Worm (Caenorhabditis elegans) whole organism, mixed stage, embryonic: Measurements from ENCODE around the gene R02F2.1.
A peak's percentile ranks its signal among the peaks of the same experiment; 100 is the strongest.

Experiments used
- M03D4.4 ChIP-seq: sonication (generic microtip); optimal IDR thresholded peaks from 2 replicates; lab custom pipeline; 2017; ENCODE audit warnings: mild to moderate bottlenecking, missing genetic modification characterization, missing compliant biosample characterization
- bed-3 ChIP-seq: fragments of 200-800 bp; sonication (Bioruptor generic); optimal IDR thresholded peaks from 3 replicates; lab custom pipeline; 2018; ENCODE audit warnings: mild to moderate bottlenecking, missing genetic modification characterization, moderate library complexity, missing compliant biosample characterization
- blmp-1 ChIP-seq: fragments of 150-350 bp; optimal IDR thresholded peaks from 2 replicates; lab custom pipeline; 2014; ENCODE audit warnings: missing biosample characterization, missing genetic modification characterization
- ceh-39 ChIP-seq: fragments of 150-350 bp; optimal IDR thresholded peaks from 2 replicates; lab custom pipeline; 2014; ENCODE audit warnings: missing biosample characterization, missing genetic modification characterization
- ceh-43 ChIP-seq: fragments of 200-800 bp; sonication (Bioruptor generic); optimal IDR thresholded peaks from 2 replicates; lab custom pipeline; 2018; ENCODE audit warnings: mild to moderate bottlenecking, missing genetic modification characterization, moderate library complexity, missing compliant biosample characterization
- ceh-83 ChIP-seq: fragments of 200-800 bp; sonication (Bioruptor generic); optimal IDR thresholded peaks from 2 replicates; lab custom pipeline; 2018; ENCODE audit warnings: mild to moderate bottlenecking, missing genetic modification characterization, missing compliant biosample characterization
- ces-1 ChIP-seq: fragments of 150-350 bp; optimal IDR thresholded peaks from 2 replicates; lab custom pipeline; 2014; ENCODE audit warnings: missing biosample characterization, missing genetic modification reagents, missing genetic modification characterization
- cnd-1 ChIP-seq: fragments of 200-800 bp; sonication (Bioruptor generic); optimal IDR thresholded peaks from 2 replicates; lab custom pipeline; 2018; ENCODE audit warnings: mild to moderate bottlenecking, missing genetic modification characterization, missing compliant biosample characterization
- elt-1 ChIP-seq: sonication (generic microtip); optimal IDR thresholded peaks from 2 replicates; lab custom pipeline; 2017; ENCODE audit warnings: missing genetic modification characterization, mild to moderate bottlenecking, missing compliant biosample characterization, antibody characterized with exemption, moderate library complexity, borderline replicate concordance; ENCODE audit not compliant: insufficient read depth
- flh-1 ChIP-seq: fragments of 200-800 bp; sonication (Bioruptor generic); optimal IDR thresholded peaks from 2 replicates; lab custom pipeline; 2018; ENCODE audit warnings: mild to moderate bottlenecking, missing genetic modification characterization, moderate library complexity, missing compliant biosample characterization
- ham-2 ChIP-seq: fragments of 200-800 bp; sonication (Bioruptor generic); optimal IDR thresholded peaks from 2 replicates; lab custom pipeline; 2018; ENCODE audit warnings: mild to moderate bottlenecking, missing genetic modification characterization, missing compliant biosample characterization
- hlh-1 ChIP-seq: fragments of 150-350 bp; optimal IDR thresholded peaks from 2 replicates; lab custom pipeline; 2014; ENCODE audit warnings: missing biosample characterization, missing genetic modification reagents, missing genetic modification characterization
- lin-32 ChIP-seq: fragments of 200-800 bp; sonication (Bioruptor generic); optimal IDR thresholded peaks from 2 replicates; lab custom pipeline; 2018; ENCODE audit warnings: mild to moderate bottlenecking, missing genetic modification characterization, missing compliant biosample characterization
- lsy-2 ChIP-seq: fragments of 150-350 bp; optimal IDR thresholded peaks from 2 replicates; lab custom pipeline; 2014; ENCODE audit warnings: missing biosample characterization, missing genetic modification characterization
- mab-5 ChIP-seq: fragments of 150-350 bp; optimal IDR thresholded peaks from 2 replicates; lab custom pipeline; 2014; ENCODE audit warnings: missing biosample characterization, missing genetic modification characterization
- mep-1 ChIP-seq: fragments of 150-350 bp; optimal IDR thresholded peaks from 2 replicates; lab custom pipeline; 2017; ENCODE audit warnings: missing biosample characterization, missing genetic modification reagents, missing genetic modification characterization, inconsistent platforms
- nhr-12 ChIP-seq: fragments of 150-350 bp; optimal IDR thresholded peaks from 2 replicates; lab custom pipeline; 2014; ENCODE audit warnings: missing biosample characterization, missing genetic modification characterization
- nhr-2 ChIP-seq: fragments of 150-350 bp; optimal IDR thresholded peaks from 2 replicates; lab custom pipeline; 2014; ENCODE audit warnings: missing biosample characterization, missing genetic modification characterization
- nhr-237 ChIP-seq: fragments of 150-350 bp; optimal IDR thresholded peaks from 2 replicates; lab custom pipeline; 2014; ENCODE audit warnings: missing biosample characterization, missing genetic modification characterization
- nhr-28 ChIP-seq: fragments of 150-350 bp; optimal IDR thresholded peaks from 2 replicates; lab custom pipeline; 2014; ENCODE audit warnings: missing biosample characterization, missing genetic modification characterization
- snpc-4 ChIP-seq: fragments of 150-350 bp; optimal IDR thresholded peaks from 2 replicates; lab custom pipeline; 2014; ENCODE audit warnings: missing biosample characterization, missing genetic modification characterization
- unc-120 ChIP-seq: sonication (generic microtip); optimal IDR thresholded peaks from 2 replicates; lab custom pipeline; 2017; ENCODE audit warnings: missing genetic modification characterization, missing compliant biosample characterization; ENCODE audit not compliant: poor library complexity, severe bottlenecking
- unc-62 ChIP-seq: fragments of 150-350 bp; optimal IDR thresholded peaks from 2 replicates; lab custom pipeline; 2014; ENCODE audit warnings: missing biosample characterization, missing genetic modification reagents, missing genetic modification characterization
- zip-8 ChIP-seq: fragments of 150-350 bp; optimal IDR thresholded peaks from 2 replicates; lab custom pipeline; 2014; ENCODE audit warnings: missing biosample characterization, missing genetic modification characterization
- ztf-11 ChIP-seq: fragments of 150-350 bp; optimal IDR thresholded peaks from 2 replicates; lab custom pipeline; 2014; ENCODE audit warnings: missing biosample characterization, missing genetic modification characterization

R02F2.1 gene

ce11 chrIII:5483738-5484315, 17.9 kb upstream of the R02F2.1 start, which contains the start of the genes R02F2.7 and R02F2.4:
R02F2.7 (minus strand) TSS chrIII:5483773.
R02F2.4 (plus strand) TSS chrIII:5484289.
- TF ChIP-seq unc-120 (no peak), ceh-83 (GFP tag; lab: Kevin White, UChicago) (no peak), hlh-1 (no peak), lin-32 (GFP tag; lab: Kevin White, UChicago) (no peak), bed-3 (GFP tag; lab: Kevin White, UChicago) (no peak), flh-1 (no peak), unc-62 (GFP tag; lab: Kevin White, UChicago) (no peak), nhr-12 (no peak), blmp-1 (no peak), ztf-11 (tag; lab: Kevin White, UChicago) (no peak), mab-5 (tag; lab: Kevin White, UChicago) (no peak), nhr-237 (tag; lab: Kevin White, UChicago) (no peak), ceh-43 (GFP tag; lab: Kevin White, UChicago) (no peak)

- peak; percentile 60 for TF ChIP-seq unc-62 (GFP tag; lab: Kevin White, UChicago)
- no peak for TF ChIP-seq nhr-28
- no peak for TF ChIP-seq bed-3 (GFP tag; lab: Kevin White, UChicago)
- TF ChIP-seq blmp-1: no peak
- peak; percentile 58 for TF ChIP-seq unc-120
- TF ChIP-seq cnd-1: no peak
- peak; percentile 95 for TF ChIP-seq hlh-1
These were observed 15.3 kb upstream of the R02F2.1 start for ce11 chrIII:5486345-5486744.

- TF ChIP-seq elt-1 (tag; lab: Kevin White, UChicago): no peak
- peak; percentile 98 for TF ChIP-seq zip-8 (tag; lab: Kevin White, UChicago)
These were observed 14.5 kb upstream of the R02F2.1 start, which contains the start of gene osg-1 for ce11 chrIII:5487087-5487603. osg-1 (plus strand) TSS chrIII:5487553.

ce11 chrIII:5495168-5495567, 6.5 kb upstream of the R02F2.1 start, which contains the start of gene R02F2.8:
R02F2.8 (minus strand) TSS chrIII:5495268.
- TF ChIP-seq zip-8 (tag; lab: Kevin White, UChicago) (peak; percentile 49), nhr-237 (tag; lab: Kevin White, UChicago) (no peak)

ce11 chrIII:5498973-5499372, 2.7 kb upstream of the R02F2.1 start, which contains the start of gene R02F2.9:
R02F2.9 (plus strand) TSS chrIII:5499190.
- TF ChIP-seq mep-1 (tag; lab: Kevin White, UChicago) (peak; percentile 21), nhr-28 (no peak), lsy-2 (peak; percentile 70), ceh-39 (peak; percentile 51), ces-1 (peak; percentile 76)

ce11 chrIII:5499942-5500341, 1.7 kb upstream of the R02F2.1 start:
- TF ChIP-seq mep-1 (tag; lab: Kevin White, UChicago): no peak
- no peak for TF ChIP-seq zip-8 (tag; lab: Kevin White, UChicago)
- TF ChIP-seq snpc-4 (tag; lab: Kevin White, UChicago): no peak
- no peak for TF ChIP-seq nhr-2 (tag; lab: Kevin White, UChicago)
- TF ChIP-seq ceh-39: peak; percentile 58
- no peak for TF ChIP-seq ceh-43 (GFP tag; lab: Kevin White, UChicago)
- no peak for TF ChIP-seq elt-1 (tag; lab: Kevin White, UChicago)
- TF ChIP-seq nhr-28: no peak
- peak; percentile 12 for TF ChIP-seq ces-1
- TF ChIP-seq, all 35 proteins: peak for 2

- TF ChIP-seq bed-3 (GFP tag; lab: Kevin White, UChicago) (no peak), ham-2 (no peak), M03D4.4 (tag; lab: Kevin White, UChicago) (no peak), nhr-237 (tag; lab: Kevin White, UChicago) (no peak), zip-8 (tag; lab: Kevin White, UChicago) (no peak), ceh-39 (no peak), ces-1 (no peak)
These were observed 953 bp upstream of the R02F2.1 start for ce11 chrIII:5500732-5501131.
